Worm (Caenorhabditis elegans) whole organism, L2 larva: ENCODE results near the gene ZK593.2.

Experiments used
- C34F6.9 ChIP-seq: fragments of 150-350 bp; optimal IDR thresholded peaks from 2 replicates; lab custom pipeline; 2014; ENCODE audit warnings: missing biosample characterization, missing genetic modification characterization
- F13H6.1 ChIP-seq: sonication (generic microtip); optimal IDR thresholded peaks from 2 replicates; lab custom pipeline; 2016; ENCODE audit warnings: missing genetic modification characterization, missing compliant biosample characterization
- R02D3.7 ChIP-seq: fragments of 150-350 bp; optimal IDR thresholded peaks from 2 replicates; lab custom pipeline; 2014; ENCODE audit warnings: missing biosample characterization, missing genetic modification characterization
- Y55F3AM.14 ChIP-seq: fragments of 200-800 bp; sonication (Bioruptor generic); optimal IDR thresholded peaks from 2 replicates; lab custom pipeline; 2018; ENCODE audit warnings: mild to moderate bottlenecking, missing genetic modification characterization, missing compliant biosample characterization
- ZK546.5 ChIP-seq: sonication (generic microtip); optimal IDR thresholded peaks from 2 replicates; lab custom pipeline; 2017; ENCODE audit warnings: missing biosample characterization, missing genetic modification characterization
- blmp-1 ChIP-seq: sonication (generic microtip); optimal IDR thresholded peaks from 2 replicates; lab custom pipeline; 2017; ENCODE audit warnings: missing genetic modification characterization, mild to moderate bottlenecking, missing compliant biosample characterization, antibody characterized with exemption, moderate library complexity; ENCODE audit not compliant: insufficient read depth
- elt-1 ChIP-seq: fragments of 150-350 bp; optimal IDR thresholded peaks from 2 replicates; lab custom pipeline; 2014; ENCODE audit warnings: missing biosample characterization, missing genetic modification characterization
- fos-1 ChIP-seq: fragments of 150-350 bp; optimal IDR thresholded peaks from 2 replicates; lab custom pipeline; 2014; ENCODE audit warnings: missing biosample characterization, missing genetic modification characterization
- lsy-2 ChIP-seq, 2 experiments: fragments of 150-350 bp in 1 of 2; sonication (generic microtip) in 1 of 2; optimal IDR thresholded peaks; 2 replicates each; lab custom pipeline; 2014 to 2017; ENCODE audit warnings: missing biosample characterization in 2 of 2, missing genetic modification characterization in 2 of 2
- mab-5 ChIP-seq: fragments of 150-350 bp; optimal IDR thresholded peaks from 2 replicates; lab custom pipeline; 2014; ENCODE audit warnings: missing biosample characterization, missing genetic modification characterization
- mbf-1 ChIP-seq: sonication (generic microtip); optimal IDR thresholded peaks from 2 replicates; lab custom pipeline; 2017; ENCODE audit warnings: missing biosample characterization, missing genetic modification characterization
- mdl-1 ChIP-seq, 2 experiments: fragments of 150-350 bp in 1 of 2; sonication (generic microtip) in 1 of 2; optimal IDR thresholded peaks; 2 replicates each; lab custom pipeline; 2017; ENCODE audit warnings: missing biosample characterization in 2 of 2, missing genetic modification characterization in 2 of 2
- nhr-10 ChIP-seq: sonication (generic microtip); optimal IDR thresholded peaks from 2 replicates; lab custom pipeline; 2017; ENCODE audit warnings: missing biosample characterization, missing genetic modification characterization
- nhr-129 ChIP-seq: fragments of 150-350 bp; optimal IDR thresholded peaks from 2 replicates; lab custom pipeline; 2014; ENCODE audit warnings: missing biosample characterization, missing genetic modification characterization
- nhr-21 ChIP-seq: fragments of 150-350 bp; optimal IDR thresholded peaks from 2 replicates; lab custom pipeline; 2014; ENCODE audit warnings: missing biosample characterization, missing genetic modification characterization
- nhr-23 ChIP-seq: fragments of 150-350 bp; optimal IDR thresholded peaks from 2 replicates; lab custom pipeline; 2014; ENCODE audit warnings: missing biosample characterization, missing genetic modification reagents, missing genetic modification characterization
- nhr-25 ChIP-seq: fragments of 150-350 bp; sonication (generic microtip); optimal IDR thresholded peaks from 3 replicates; lab custom pipeline; 2014; ENCODE audit warnings: missing biosample characterization, missing genetic modification characterization
- nhr-77 ChIP-seq: fragments of 150-350 bp; optimal IDR thresholded peaks from 2 replicates; lab custom pipeline; 2014; ENCODE audit warnings: missing biosample characterization, missing genetic modification characterization
- sem-4 ChIP-seq: fragments of 150-350 bp; optimal IDR thresholded peaks from 2 replicates; lab custom pipeline; 2014; ENCODE audit warnings: missing biosample characterization, missing genetic modification reagents, missing genetic modification characterization
- skn-1 ChIP-seq: sonication (generic microtip); optimal IDR thresholded peaks from 2 replicates; lab custom pipeline; 2017; ENCODE audit warnings: missing biosample characterization, missing genetic modification characterization
- sma-9 ChIP-seq, 2 experiments: fragments of 150-350 bp in 1 of 2; sonication (generic microtip) in 1 of 2; optimal IDR thresholded peaks; 2 replicates each; lab custom pipeline; 2014 to 2016; ENCODE audit warnings: missing genetic modification characterization in 2 of 2, mild to moderate bottlenecking in 1 of 2, missing biosample characterization in 1 of 2, missing compliant biosample characterization in 1 of 2, missing genetic modification reagents in 1 of 2, moderate library complexity in 1 of 2
- zag-1 ChIP-seq: fragments of 150-350 bp; optimal IDR thresholded peaks from 2 replicates; lab custom pipeline; 2014; ENCODE audit warnings: missing biosample characterization, missing genetic modification characterization
- ztf-11 ChIP-seq: sonication (generic microtip); optimal IDR thresholded peaks from 2 replicates; lab custom pipeline; 2017; ENCODE audit warnings: missing biosample characterization, missing genetic modification characterization
- ztf-4 ChIP-seq: fragments of 150-350 bp; optimal IDR thresholded peaks from 2 replicates; lab custom pipeline; 2014; ENCODE audit warnings: missing biosample characterization, missing genetic modification characterization

Gene ZK593.2

DNA sequence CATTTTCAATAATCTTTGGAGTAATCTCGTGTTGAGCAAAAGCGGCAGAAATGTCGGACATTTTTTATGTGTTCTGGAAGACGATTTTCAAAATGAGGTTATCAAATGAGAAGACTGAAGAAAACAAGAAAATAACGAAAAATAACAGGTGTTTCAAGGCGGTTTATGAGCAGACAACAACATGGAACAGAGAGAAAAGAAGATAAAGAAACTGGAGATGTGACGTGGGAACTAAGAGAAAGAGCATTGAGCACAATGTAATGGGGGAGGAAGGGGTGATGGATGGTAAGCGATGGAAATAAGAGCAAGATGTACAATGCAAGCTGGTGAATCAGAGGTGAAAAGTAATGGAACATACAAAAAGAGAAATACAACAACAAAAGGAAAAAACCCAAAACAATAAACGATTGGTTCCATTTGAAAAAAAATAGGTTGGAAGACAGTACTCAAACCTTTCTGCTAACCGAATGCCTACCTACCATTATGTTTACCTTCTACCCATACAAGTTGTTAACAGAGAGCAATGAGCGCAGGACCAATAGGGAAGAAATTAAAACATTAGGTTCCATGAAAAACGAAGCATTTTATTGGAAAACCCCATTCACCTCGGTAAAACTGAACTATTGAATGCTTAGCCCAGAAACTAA, 44.5 kb downstream of the ZK593.2 start, which contains the start of gene Y69E1A.5:
Gene Y69E1A.5 (minus strand): TSS at position 73 of the 647 bp plus-strand sequence.
- TF ChIP-seq nhr-10 (tag; lab: Kevin White, UChicago) (no peak), R02D3.7 (tag; lab: Kevin White, UChicago) (no peak), F13H6.1 (tag; lab: Kevin White, UChicago) (peak; percentile 59), fos-1 (tag; lab: Kevin White, UChicago) (no peak), C34F6.9 (tag; lab: Kevin White, UChicago) (no peak), lsy-2 (tag; optimal IDR thresholded peaks at IDR 0.05; lab: Kevin White, UChicago) (no peak), sma-9 (GFP tag; optimal IDR thresholded peaks at IDR 0.05; lab: Kevin White, UChicago) (peak; percentile 45), sma-9 (tag; optimal IDR thresholded peaks at IDR 0.05; lab: Kevin White, UChicago) (no peak), mbf-1 (tag; lab: Kevin White, UChicago) (no peak), elt-1 (tag; lab: Kevin White, UChicago) (no peak), zag-1 (tag; lab: Kevin White, UChicago) (no peak), sem-4 (tag; lab: Kevin White, UChicago) (no peak)

- TF ChIP-seq nhr-10 (tag; lab: Kevin White, UChicago) (no peak), nhr-77 (no peak), mdl-1 (tag; optimal IDR thresholded peaks at IDR 0.05; lab: Kevin White, UChicago) (no peak), nhr-23 (no peak), zag-1 (tag; lab: Kevin White, UChicago) (no peak), nhr-21 (tag; lab: Kevin White, UChicago) (no peak), nhr-25 (tag; lab: Kevin White, UChicago) (no peak), fos-1 (tag; lab: Kevin White, UChicago) (no peak), ztf-4 (tag; lab: Kevin White, UChicago) (no peak), mbf-1 (tag; lab: Kevin White, UChicago) (no peak), ztf-11 (tag; lab: Kevin White, UChicago) (no peak), Y55F3AM.14 (no peak), ZK546.5 (tag; lab: Kevin White, UChicago) (no peak), mab-5 (tag; lab: Kevin White, UChicago) (no peak), blmp-1 (tag; lab: Kevin White, UChicago) (no peak), sma-9 (GFP tag; optimal IDR thresholded peaks at IDR 0.05; lab: Kevin White, UChicago) (no peak), sma-9 (tag; optimal IDR thresholded peaks at IDR 0.05; lab: Kevin White, UChicago) (no peak), skn-1 (no peak), nhr-129 (no peak), lsy-2 (tag; optimal IDR thresholded peaks at IDR 0.05; lab: Kevin White, UChicago) (no peak)
- TF ChIP-seq, all 48 proteins: peak for 0
These were observed 45.0 kb downstream of the ZK593.2 start, which contains the start of gene sri-19 for ce11 chrIV:10958230-10958588. Gene sri-19, plus strand, starts transcription at chrIV:10958372.
